Worm (Caenorhabditis elegans) whole organism, young adult: ENCODE results near the gene C52B11.5.

ENCODE experiments used
- B0019.2 ChIP-seq: fragments of 200-800 bp; sonication (Bioruptor generic); conservative IDR thresholded peaks from 2 replicates; pipeline ENCODE4 v1.3.6; 2022; ENCODE audit warnings: missing genetic modification reagents, missing genetic modification characterization, missing compliant biosample characterization
- B0336.3 ChIP-seq: fragments of 200-800 bp; sonication (Bioruptor generic); IDR thresholded peaks from 2 replicates; pipeline ENCODE4 v1.3.6; 2022; ENCODE audit warnings: missing genetic modification characterization, missing compliant biosample characterization
- C17E4.6 ChIP-seq: fragments of 200-800 bp; sonication (Bioruptor generic); IDR thresholded peaks from 2 replicates; pipeline ENCODE4 v1.3.6; 2022; ENCODE audit warnings: missing genetic modification reagents, missing genetic modification characterization, missing compliant biosample characterization
- D2030.7 ChIP-seq: fragments of 200-800 bp; sonication (Bioruptor generic); IDR thresholded peaks from 2 replicates; pipeline ENCODE4 v1.3.6; 2022; ENCODE audit warnings: missing genetic modification reagents, missing genetic modification characterization, missing compliant biosample characterization
- F22D6.2 ChIP-seq: sonication (generic microtip); optimal IDR thresholded peaks from 2 replicates; lab custom pipeline; 2016; ENCODE audit warnings: mild to moderate bottlenecking, missing genetic modification characterization, missing compliant biosample characterization
- F33H1.4 ChIP-seq: fragments of 200-800 bp; sonication (Bioruptor generic); IDR thresholded peaks from 2 replicates; pipeline ENCODE4 v1.3.6; 2022; ENCODE audit warnings: missing genetic modification reagents, missing genetic modification characterization, missing compliant biosample characterization
- F49E8.2 ChIP-seq: sonication (generic microtip); optimal IDR thresholded peaks from 3 replicates; lab custom pipeline; 2017; ENCODE audit warnings: missing genetic modification characterization, mild to moderate bottlenecking, missing compliant biosample characterization, antibody characterized with exemption, moderate library complexity; ENCODE audit not compliant: insufficient read depth
- F57A8.1 ChIP-seq: fragments of 200-800 bp; sonication (Bioruptor generic); optimal IDR thresholded peaks from 2 replicates; lab custom pipeline; 2018; ENCODE audit warnings: mild to moderate bottlenecking, missing genetic modification characterization, moderate library complexity, missing compliant biosample characterization
- F57C9.4 ChIP-seq: sonication (generic microtip); optimal IDR thresholded peaks from 2 replicates; lab custom pipeline; 2017; ENCODE audit warnings: mild to moderate bottlenecking, missing genetic modification characterization, missing compliant biosample characterization
- K11D2.4 ChIP-seq: fragments of 200-800 bp; sonication (Bioruptor generic); IDR thresholded peaks from 2 replicates; pipeline ENCODE4 v1.3.6; 2022; ENCODE audit warnings: missing genetic modification reagents, missing genetic modification characterization, missing compliant biosample characterization
- K12H6.12 ChIP-seq: fragments of 200-800 bp; sonication (Bioruptor generic); optimal IDR thresholded peaks from 2 replicates; lab custom pipeline; 2018; ENCODE audit warnings: mild to moderate bottlenecking, missing genetic modification characterization, missing compliant biosample characterization
- T26A5.8 ChIP-seq: sonication (generic microtip); optimal IDR thresholded peaks from 2 replicates; lab custom pipeline; 2016; ENCODE audit warnings: missing genetic modification characterization, missing compliant biosample characterization
- Y53G8AR.9 ChIP-seq: fragments of 200-800 bp; sonication (Bioruptor generic); conservative IDR thresholded peaks from 2 replicates; pipeline ENCODE4 v1.3.6; 2022; ENCODE audit warnings: missing genetic modification reagents, missing genetic modification characterization, missing compliant biosample characterization
- akir-1 ChIP-seq: fragments of 200-800 bp; sonication (Bioruptor generic); optimal IDR thresholded peaks from 2 replicates; lab custom pipeline; 2018; ENCODE audit warnings: mild to moderate bottlenecking, missing genetic modification characterization, moderate library complexity, missing compliant biosample characterization
- athp-1 ChIP-seq: sonication (generic microtip); optimal IDR thresholded peaks from 2 replicates; lab custom pipeline; 2017; ENCODE audit warnings: mild to moderate bottlenecking, missing genetic modification characterization, missing compliant biosample characterization
- attf-5 ChIP-seq: fragments of 200-800 bp; sonication (Bioruptor generic); optimal IDR thresholded peaks from 2 replicates; lab custom pipeline; 2018; ENCODE audit warnings: mild to moderate bottlenecking, missing genetic modification characterization, missing compliant biosample characterization
- bed-1 ChIP-seq: fragments of 200-800 bp; sonication (Bioruptor generic); IDR thresholded peaks from 2 replicates; pipeline ENCODE4 v1.3.6; 2022; ENCODE audit warnings: missing genetic modification reagents, missing genetic modification characterization, missing compliant biosample characterization
- bed-2 ChIP-seq: fragments of 200-800 bp; sonication (Bioruptor generic); IDR thresholded peaks from 2 replicates; pipeline ENCODE4 v1.3.6; 2022; ENCODE audit warnings: missing genetic modification reagents, missing genetic modification characterization, missing compliant biosample characterization
- cebp-1 ChIP-seq, 2 experiments: fragments of 200-800 bp in 1 of 2; sonication (Bioruptor generic) in 1 of 2; sonication (generic microtip) in 1 of 2; IDR thresholded peaks in 1 of 2; optimal IDR thresholded peaks in 1 of 2; 2 replicates each; pipeline versions ENCODE4 v1.3.6 to Lab custom; 2017 to 2022; ENCODE audit warnings: missing compliant biosample characterization in 2 of 2, missing genetic modification characterization in 2 of 2, mild to moderate bottlenecking in 1 of 2, missing genetic modification reagents in 1 of 2, moderate library complexity in 1 of 2
- ceh-100 ChIP-seq: fragments of 200-800 bp; sonication (Bioruptor generic); IDR thresholded peaks from 2 replicates; pipeline ENCODE4 v1.3.6; 2022; ENCODE audit warnings: missing genetic modification reagents, missing genetic modification characterization, missing compliant biosample characterization
- ceh-27 ChIP-seq: fragments of 200-800 bp; sonication (Bioruptor generic); optimal IDR thresholded peaks from 2 replicates; lab custom pipeline; 2018; ENCODE audit warnings: mild to moderate bottlenecking, missing genetic modification characterization, moderate library complexity, missing compliant biosample characterization
- chd-7 ChIP-seq: sonication (generic microtip); optimal IDR thresholded peaks from 2 replicates; lab custom pipeline; 2016; ENCODE audit warnings: mild to moderate bottlenecking, missing genetic modification characterization, moderate library complexity, missing compliant biosample characterization
- egl-18 ChIP-seq: fragments of 200-800 bp; sonication (Bioruptor generic); IDR thresholded peaks from 2 replicates; pipeline ENCODE4 v1.3.6; 2022; ENCODE audit warnings: missing genetic modification reagents, missing genetic modification characterization, missing compliant biosample characterization
- ets-4 ChIP-seq: fragments of 200-800 bp; sonication (Bioruptor generic); optimal IDR thresholded peaks from 2 replicates; lab custom pipeline; 2018; ENCODE audit warnings: mild to moderate bottlenecking, missing genetic modification characterization, missing compliant biosample characterization
- hmg-1.2 ChIP-seq: fragments of 200-800 bp; sonication (Bioruptor generic); IDR thresholded peaks from 2 replicates; pipeline ENCODE4 v1.3.6; 2022; ENCODE audit warnings: missing genetic modification reagents, missing genetic modification characterization, missing compliant biosample characterization
- hrde-1 ChIP-seq: sonication (generic microtip); optimal IDR thresholded peaks from 2 replicates; lab custom pipeline; 2016; ENCODE audit warnings: missing genetic modification characterization, mild to moderate bottlenecking, missing compliant biosample characterization, moderate library complexity, missing genotype, missing genetic modification reagents, borderline replicate concordance
- lag-1 ChIP-seq: fragments of 200-800 bp; sonication (Bioruptor generic); IDR thresholded peaks from 2 replicates; pipeline ENCODE4 v1.3.6; 2022; ENCODE audit warnings: missing genetic modification reagents, missing genetic modification characterization, missing compliant biosample characterization
- lsy-27 ChIP-seq: sonication (generic microtip); optimal IDR thresholded peaks from 2 replicates; lab custom pipeline; 2017; ENCODE audit warnings: missing genetic modification characterization, mild to moderate bottlenecking, missing compliant biosample characterization, antibody characterized with exemption, missing genotype, borderline replicate concordance; ENCODE audit not compliant: insufficient read depth
- madf-10 ChIP-seq: sonication (generic microtip); optimal IDR thresholded peaks from 2 replicates; lab custom pipeline; 2016; ENCODE audit warnings: mild to moderate bottlenecking, missing genetic modification characterization, missing compliant biosample characterization
- mcd-1 ChIP-seq: fragments of 200-800 bp; sonication (Bioruptor generic); IDR thresholded peaks from 2 replicates; pipeline ENCODE4 v1.3.6; 2022; ENCODE audit warnings: missing genetic modification reagents, missing genetic modification characterization, missing compliant biosample characterization
- nfya-1 ChIP-seq: sonication (generic microtip); optimal IDR thresholded peaks from 2 replicates; lab custom pipeline; 2017; ENCODE audit warnings: antibody characterized with exemption, missing compliant biosample characterization, missing genetic modification characterization, borderline replicate concordance; ENCODE audit not compliant: insufficient read depth
- nfya-2 ChIP-seq: fragments of 200-800 bp; sonication (Bioruptor generic); IDR thresholded peaks from 2 replicates; pipeline ENCODE4 v1.3.6; 2022; ENCODE audit warnings: missing genetic modification reagents, missing genetic modification characterization, missing compliant biosample characterization
- nhr-120 ChIP-seq: fragments of 200-800 bp; sonication (Bioruptor generic); IDR thresholded peaks from 2 replicates; pipeline ENCODE4 v1.3.6; 2022; ENCODE audit warnings: missing genetic modification characterization, missing compliant biosample characterization
- nhr-80 ChIP-seq: sonication (generic microtip); optimal IDR thresholded peaks from 2 replicates; lab custom pipeline; 2016; ENCODE audit warnings: missing genetic modification characterization, missing compliant biosample characterization
- pha-4 ChIP-seq: fragments of 150-350 bp; sonication (generic microtip); optimal IDR thresholded peaks from 2 replicates; lab custom pipeline; 2014; ENCODE audit warnings: missing biosample characterization, missing genetic modification reagents, missing genetic modification characterization
- rcor-1 ChIP-seq: fragments of 200-800 bp; sonication (Bioruptor generic); IDR thresholded peaks from 2 replicates; pipeline ENCODE4 v1.3.6; 2022; ENCODE audit warnings: missing genetic modification reagents, missing genetic modification characterization, missing compliant biosample characterization
- repo-1 ChIP-seq: sonication (generic microtip); optimal IDR thresholded peaks from 2 replicates; lab custom pipeline; 2017; ENCODE audit warnings: mild to moderate bottlenecking, missing genetic modification characterization, missing compliant biosample characterization
- snpc-1.3 ChIP-seq: sonication (generic microtip); optimal IDR thresholded peaks from 2 replicates; lab custom pipeline; 2017; ENCODE audit warnings: missing genetic modification characterization, mild to moderate bottlenecking, missing compliant biosample characterization, antibody characterized with exemption, moderate library complexity, missing genotype, missing genetic modification reagents; ENCODE audit not compliant: insufficient read depth
- snpc-4 ChIP-seq, 5 experiments: fragments of 150-350 bp in 1 of 5; sonication (generic microtip) in 4 of 5; optimal IDR thresholded peaks; 2 replicates each; lab custom pipeline; 2014 to 2018; ENCODE audit warnings: missing genetic modification characterization in 5 of 5, missing biosample characterization in 3 of 5, antibody characterized with exemption in 2 of 5, mild to moderate bottlenecking in 2 of 5, missing compliant biosample characterization in 2 of 5, missing genotype in 2 of 5, moderate library complexity in 2 of 5, missing genetic modification reagents in 1 of 5
- somi-1 ChIP-seq: fragments of 200-800 bp; sonication (Bioruptor generic); optimal IDR thresholded peaks from 2 replicates; lab custom pipeline; 2018; ENCODE audit warnings: mild to moderate bottlenecking, missing genetic modification characterization, missing compliant biosample characterization
- tlf-1 ChIP-seq: fragments of 200-800 bp; sonication (Bioruptor generic); optimal IDR thresholded peaks from 2 replicates; lab custom pipeline; 2018; ENCODE audit warnings: mild to moderate bottlenecking, missing genetic modification characterization, missing compliant biosample characterization
- zim-3 ChIP-seq: sonication (generic microtip); optimal IDR thresholded peaks from 2 replicates; lab custom pipeline; 2017; ENCODE audit warnings: mild to moderate bottlenecking, missing genetic modification characterization, moderate library complexity, missing compliant biosample characterization
- ztf-18 ChIP-seq: sonication (generic microtip); optimal IDR thresholded peaks from 2 replicates; lab custom pipeline; 2016; ENCODE audit warnings: missing genotype, mild to moderate bottlenecking, missing genetic modification characterization, missing compliant biosample characterization
- ztf-22 ChIP-seq: fragments of 200-800 bp; sonication (Bioruptor generic); optimal IDR thresholded peaks from 2 replicates; lab custom pipeline; 2018; ENCODE audit warnings: mild to moderate bottlenecking, missing genetic modification characterization, moderate library complexity, missing compliant biosample characterization
- ztf-26 ChIP-seq: sonication (generic microtip); optimal IDR thresholded peaks from 2 replicates; lab custom pipeline; 2017; ENCODE audit warnings: missing genetic modification characterization, missing compliant biosample characterization
- ztf-28 ChIP-seq: fragments of 200-800 bp; sonication (Bioruptor generic); IDR thresholded peaks from 2 replicates; pipeline ENCODE4 v1.3.6; 2022; ENCODE audit warnings: missing genetic modification reagents, missing genetic modification characterization, missing compliant biosample characterization
- ztf-3 ChIP-seq: fragments of 200-800 bp; sonication (Bioruptor generic); optimal IDR thresholded peaks from 2 replicates; lab custom pipeline; 2018; ENCODE audit warnings: mild to moderate bottlenecking, missing genetic modification characterization, missing compliant biosample characterization

Gene C52B11.5

ce11 chrX:1319708-1320107 is 47.1 kb downstream of the C52B11.5 start (continued):
- TF ChIP-seq pha-4 (tag; lab: Kevin White, UChicago) (no peak), rcor-1 (0 out of 2 replicates have a peak, but pooled peaks have one; percentile 38), F49E8.2 (no peak), ztf-28 (GFP tag; lab: Robert Waterston, UW) (no peak), bed-2 (GFP tag; lab: Robert Waterston, UW) (no peak), C17E4.6 (GFP tag; lab: Robert Waterston, UW) (no peak), mcd-1 (GFP tag; lab: Robert Waterston, UW) (peak; percentile 60), snpc-1.3 (tag; lab: Kevin White, UChicago) (no peak), lsy-27 (tag; lab: Kevin White, UChicago) (no peak), snpc-4 (GFP tag; optimal IDR thresholded peaks at IDR 0.05; lab: Kevin White, UChicago) (no peak), snpc-4 (tag; optimal IDR thresholded peaks at IDR 0.05; lab: Kevin White, UChicago) (peak in 2 of 4 experiments; percentile 37 to 50), B0336.3 (GFP tag; lab: Robert Waterston, UW) (peak; percentile 88), hmg-1.2 (GFP tag; lab: Robert Waterston, UW) (peak; percentile 81; the same call in 1 of the 2 replicates), F57C9.4 (no peak), nhr-80 (tag; lab: Kevin White, UChicago) (peak; percentile 85), K11D2.4 (GFP tag; lab: Robert Waterston, UW) (no peak), athp-1 (no peak), ztf-18 (tag; lab: Kevin White, UChicago) (peak; percentile 6), hrde-1 (tag; lab: Kevin White, UChicago) (no peak), egl-18 (GFP tag; lab: Robert Waterston, UW) (no peak), madf-10 (tag; lab: Kevin White, UChicago) (peak; percentile 10), ets-4 (GFP tag; lab: Kevin White, UChicago) (peak; percentile 67), T26A5.8 (no peak), somi-1 (GFP tag; lab: Kevin White, UChicago) (no peak), D2030.7 (0 out of 2 replicates have a peak, but pooled peaks have one; percentile 10), B0019.2 (GFP tag; lab: Robert Waterston, UW) (no peak), F57A8.1 (GFP tag; lab: Kevin White, UChicago) (peak; percentile 48), F33H1.4 (GFP tag; lab: Robert Waterston, UW) (no peak), ceh-27 (GFP tag; lab: Kevin White, UChicago) (peak; percentile 58), akir-1 (no peak), ztf-22 (GFP tag; lab: Kevin White, UChicago) (peak; percentile 10), repo-1 (tag; lab: Kevin White, UChicago) (no peak), K12H6.12 (tag; lab: Kevin White, UChicago) (peak; percentile 69), chd-7 (no peak), Y53G8AR.9 (GFP tag; lab: Robert Waterston, UW) (no peak), bed-1 (GFP tag; lab: Robert Waterston, UW) (no peak), nhr-120 (no peak), ztf-26 (tag; lab: Kevin White, UChicago) (peak; percentile 13), nfya-1 (no peak), ceh-100 (GFP tag; lab: Robert Waterston, UW) (no peak), ztf-3 (GFP tag; lab: Kevin White, UChicago) (no peak), nfya-2 (GFP tag; lab: Robert Waterston, UW) (no peak), tlf-1 (no peak), attf-5 (GFP tag; lab: Kevin White, UChicago) (peak; percentile 72), zim-3 (tag; lab: Kevin White, UChicago) (no peak), lag-1 (GFP tag; lab: Robert Waterston, UW) (no peak), F22D6.2 (no peak), cebp-1 (GFP tag; IDR thresholded peaks at IDR 0.05; lab: Robert Waterston, UW) (peak; percentile 42; the same call in 1 of the 2 replicates), cebp-1 (tag; optimal IDR thresholded peaks at IDR 0.05; lab: Kevin White, UChicago) (peak; percentile 80)
